Fruit fly (Drosophila melanogaster) whole organism, prepupa: ENCODE results near the gene BOD1.

Experiments used
- CG11294 ChIP-seq: fragments of 200-800 bp; sonication (Bioruptor generic); IDR thresholded peaks from 2 replicates; pipeline ENCODE4 v1.3.6; 2022; ENCODE audit warnings: missing biosample characterization, missing genetic modification characterization
- CG34406 ChIP-seq: fragments of 200-800 bp; sonication (Bioruptor generic); optimal IDR thresholded peaks from 3 replicates; lab custom pipeline; 2016; ENCODE audit warnings: missing biosample characterization, missing genetic modification characterization
- Eip93F ChIP-seq: fragments of 200-800 bp; sonication (Bioruptor generic); optimal IDR thresholded peaks from 2 replicates; lab custom pipeline; 2016; ENCODE audit warnings: missing biosample characterization, mild to moderate bottlenecking, missing genetic modification characterization
- Ets96B ChIP-seq: fragments of 200-800 bp; optimal IDR thresholded peaks from 2 replicates; lab custom pipeline; 2019; ENCODE audit warnings: missing biosample characterization, mild to moderate bottlenecking, missing genetic modification characterization, moderate library complexity
- Hr38 ChIP-seq: sonication (Bioruptor generic); optimal IDR thresholded peaks from 2 replicates; lab custom pipeline; 2016; ENCODE audit warnings: missing biosample characterization, missing genetic modification characterization
- Hr39 ChIP-seq: fragments of 200-800 bp; sonication (Bioruptor generic); optimal IDR thresholded peaks from 2 replicates; lab custom pipeline; 2016; ENCODE audit warnings: missing biosample characterization, missing genetic modification characterization
- esn ChIP-seq: fragments of 200-800 bp; sonication (Bioruptor generic); optimal IDR thresholded peaks from 2 replicates; lab custom pipeline; 2016; ENCODE audit warnings: missing biosample characterization, mild to moderate bottlenecking, missing genetic modification characterization, moderate library complexity
- net ChIP-seq: fragments of 200-800 bp; sonication (Bioruptor generic); optimal IDR thresholded peaks from 3 replicates; lab custom pipeline; 2016; ENCODE audit warnings: missing biosample characterization, missing genetic modification characterization
- topi ChIP-seq: fragments of 200-800 bp; sonication (Bioruptor generic); optimal IDR thresholded peaks from 3 replicates; lab custom pipeline; 2016; ENCODE audit warnings: missing biosample characterization, missing genetic modification characterization

- TF ChIP-seq net (no peak), Ets96B (no peak), CG34406 (GFP tag; lab: Kevin White, UChicago) (no peak), topi (no peak), Hr39 (GFP tag; lab: Kevin White, UChicago) (no peak), Eip93F (GFP tag; lab: Kevin White, UChicago) (no peak), Hr38 (GFP tag; lab: Kevin White, UChicago) (no peak), esn (no peak), CG11294 (GFP tag; lab: Robert Waterston, UW) (no peak)
Measured at dm6 chr3R:27945398-27945797, 7.4 kb downstream of the BOD1 start.
